Worm (Caenorhabditis elegans) whole organism, midembryonic: ENCODE measurements around the gene lips-3.

Experiments
- T22C8.4 ChIP-seq: fragments of 200-800 bp; sonication (Bioruptor generic); IDR thresholded peaks from 2 replicates; pipeline ENCODE4 v1.3.6; 2022; ENCODE audit warnings: missing genetic modification characterization, missing compliant biosample characterization
- cog-1 ChIP-seq: sonication (generic microtip); optimal IDR thresholded peaks from 2 replicates; lab custom pipeline; 2016; ENCODE audit warnings: missing genetic modification characterization, missing compliant biosample characterization
- flt-1 ChIP-seq: fragments of 200-800 bp; sonication (Bioruptor generic); IDR thresholded peaks from 2 replicates; pipeline ENCODE4 v1.3.6; 2022; ENCODE audit warnings: missing genetic modification characterization, missing compliant biosample characterization
- klf-2 ChIP-seq: fragments of 200-800 bp; sonication (Bioruptor generic); conservative IDR thresholded peaks from 2 replicates; pipeline ENCODE4 v1.3.6; 2022; ENCODE audit warnings: missing genetic modification reagents, missing genetic modification characterization, missing compliant biosample characterization
- med-1 ChIP-seq: sonication (generic microtip); optimal IDR thresholded peaks from 2 replicates; lab custom pipeline; 2017; ENCODE audit warnings: missing genetic modification characterization, mild to moderate bottlenecking, missing compliant biosample characterization, antibody characterized with exemption, missing genetic modification reagents; ENCODE audit not compliant: insufficient read depth
- ref-1 ChIP-seq: fragments of 200-800 bp; sonication (Bioruptor generic); conservative IDR thresholded peaks from 2 replicates; pipeline ENCODE4 v1.3.6; 2022; ENCODE audit warnings: missing genetic modification reagents, missing genetic modification characterization, missing compliant biosample characterization
- tab-1 ChIP-seq: fragments of 200-800 bp; sonication (Bioruptor generic); IDR thresholded peaks from 2 replicates; pipeline ENCODE4 v1.3.6; 2022; ENCODE audit warnings: missing genetic modification characterization, missing compliant biosample characterization
- ztf-23 ChIP-seq: fragments of 200-800 bp; sonication (Bioruptor generic); IDR thresholded peaks from 2 replicates; pipeline ENCODE4 v1.3.6; 2022; ENCODE audit warnings: missing genetic modification reagents, missing genetic modification characterization, missing compliant biosample characterization
- ztf-29 ChIP-seq: fragments of 200-800 bp; sonication (Bioruptor generic); IDR thresholded peaks from 2 replicates; pipeline ENCODE4 v1.3.6; 2022; ENCODE audit warnings: missing genetic modification reagents, missing genetic modification characterization, missing compliant biosample characterization

The lips-3 gene

DNA sequence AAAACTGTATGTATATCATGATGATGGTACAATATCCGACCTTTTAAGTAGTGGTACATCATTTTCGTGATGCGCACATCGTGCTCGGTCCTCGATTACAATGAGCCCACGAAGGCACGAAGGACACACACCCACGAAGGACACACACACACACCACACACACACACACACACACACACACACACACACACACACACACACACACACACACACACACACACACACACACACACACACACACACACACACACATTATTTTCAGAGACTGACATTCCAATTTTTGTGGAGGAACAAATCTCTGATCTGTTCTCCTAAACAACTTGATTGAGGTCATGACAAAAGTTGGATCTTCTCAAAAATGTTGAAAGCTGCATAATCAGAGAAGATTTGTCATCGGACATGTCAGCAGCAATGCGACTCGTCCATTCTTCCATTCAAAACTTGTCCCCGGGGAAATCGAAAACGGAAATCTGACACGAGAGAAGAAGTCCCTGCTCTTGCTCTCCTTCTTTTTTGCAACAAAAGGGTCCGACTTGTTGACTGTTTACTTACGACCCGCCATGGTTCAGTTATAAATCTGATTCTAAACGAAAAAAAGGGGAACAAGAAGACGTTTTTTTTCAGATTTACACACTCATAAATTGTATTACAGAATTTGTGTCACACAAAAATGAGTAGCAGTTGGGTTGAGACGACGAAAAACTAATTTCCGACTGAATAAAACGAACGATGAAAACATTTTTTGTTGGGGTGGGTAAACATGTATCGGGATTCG, 10.0 kb downstream of the lips-3 start:
- no peak for TF ChIP-seq cog-1 (tag; lab: Kevin White, UChicago)
- no peak for TF ChIP-seq ztf-29 (GFP tag; lab: Robert Waterston, UW)
- no peak for TF ChIP-seq ref-1
- no peak for TF ChIP-seq med-1 (GFP tag; lab: Kevin White, UChicago)
- TF ChIP-seq T22C8.4 (GFP tag; lab: Robert Waterston, UW) = no peak
- TF ChIP-seq klf-2 (GFP tag; lab: Robert Waterston, UW) = no peak
- no peak for TF ChIP-seq ztf-23 (GFP tag; lab: Robert Waterston, UW)
- no peak for TF ChIP-seq flt-1 (GFP tag; lab: Robert Waterston, UW)
- TF ChIP-seq tab-1 (GFP tag; lab: Robert Waterston, UW) = no peak

DNA sequence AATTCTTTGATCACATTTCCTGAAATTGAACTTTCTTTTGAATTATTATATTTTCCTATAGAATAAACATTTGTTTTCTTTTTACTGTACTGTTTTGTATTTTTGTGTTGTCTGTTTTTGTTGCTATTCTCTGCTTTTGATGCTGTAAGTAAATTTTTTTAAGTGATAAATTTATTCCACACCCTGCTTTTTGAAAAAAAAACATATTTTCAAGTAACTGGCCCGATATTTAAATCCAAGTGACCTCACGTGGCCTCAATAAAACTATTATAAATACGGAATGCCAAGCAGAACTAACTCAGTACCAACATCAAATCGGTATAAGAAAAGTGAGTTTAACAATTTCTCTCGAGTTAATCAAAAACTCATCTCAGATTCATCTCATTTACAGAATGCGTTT, 11.8 kb downstream of the lips-3 start, which contains the start of gene clec-151:
clec-151 (plus strand) TSS at position 301 of the 400 bp plus-strand sequence.
- no peak for TF ChIP-seq ref-1
- no peak for TF ChIP-seq ztf-23 (GFP tag; lab: Robert Waterston, UW)
- TF ChIP-seq klf-2 (GFP tag; lab: Robert Waterston, UW) = no peak
- TF ChIP-seq med-1 (GFP tag; lab: Kevin White, UChicago) = no peak
- TF ChIP-seq cog-1 (tag; lab: Kevin White, UChicago) = no peak

DNA sequence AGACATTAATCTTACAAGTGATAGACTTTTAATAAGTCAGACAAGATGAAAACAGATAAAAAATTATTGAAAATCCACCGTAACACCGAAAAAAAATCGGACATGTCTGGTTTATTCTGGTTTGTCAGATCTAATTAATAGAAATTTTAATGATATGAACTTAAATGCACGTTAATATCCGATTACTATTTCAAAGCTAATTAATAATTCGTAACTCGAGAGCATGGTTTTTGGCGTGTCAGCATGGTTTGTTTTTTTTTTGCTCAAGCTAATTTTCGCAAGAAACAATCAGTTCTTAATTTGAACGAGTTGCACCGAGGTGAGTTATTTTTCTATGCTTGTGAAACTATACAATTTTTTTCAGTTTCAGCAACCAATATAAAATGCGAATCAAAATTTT, 18.6 kb downstream of the lips-3 start, which contains the start of gene clec-153:
clec-153 (plus strand) TSS at position 301 of the 400 bp plus-strand sequence.
- no peak for TF ChIP-seq cog-1 (tag; lab: Kevin White, UChicago)
- no peak for TF ChIP-seq ztf-23 (GFP tag; lab: Robert Waterston, UW)
- no peak for TF ChIP-seq ref-1
- TF ChIP-seq med-1 (GFP tag; lab: Kevin White, UChicago) = no peak

DNA sequence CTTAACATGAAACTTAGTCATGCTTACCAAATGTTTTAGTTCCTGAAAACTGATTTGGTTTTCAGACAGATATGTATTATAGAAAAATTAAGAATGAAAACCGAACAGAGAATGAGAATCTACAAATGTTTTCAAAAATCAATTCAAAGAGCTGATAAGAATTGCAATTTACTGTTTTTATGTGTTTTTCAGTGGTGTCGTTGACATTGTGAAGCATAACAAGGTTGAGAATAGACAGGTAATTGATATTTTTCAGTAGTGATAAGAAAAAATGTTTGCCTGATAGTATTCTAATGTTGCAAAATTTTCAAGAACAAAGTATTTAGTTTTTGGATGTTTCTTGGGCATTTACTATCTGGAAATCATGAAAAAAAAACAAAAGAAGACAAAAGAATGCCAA, 26.9 kb downstream of the lips-3 start, which contains the start of gene pfas-1:
pfas-1 (minus strand) TSS at position 49 of the 400 bp plus-strand sequence.
- TF ChIP-seq T22C8.4 (GFP tag; lab: Robert Waterston, UW) = no peak
- TF ChIP-seq flt-1 (GFP tag; lab: Robert Waterston, UW) = no peak
- TF ChIP-seq ztf-23 (GFP tag; lab: Robert Waterston, UW) = no peak
- no peak for TF ChIP-seq klf-2 (GFP tag; lab: Robert Waterston, UW)
- no peak for TF ChIP-seq med-1 (GFP tag; lab: Kevin White, UChicago)

DNA sequence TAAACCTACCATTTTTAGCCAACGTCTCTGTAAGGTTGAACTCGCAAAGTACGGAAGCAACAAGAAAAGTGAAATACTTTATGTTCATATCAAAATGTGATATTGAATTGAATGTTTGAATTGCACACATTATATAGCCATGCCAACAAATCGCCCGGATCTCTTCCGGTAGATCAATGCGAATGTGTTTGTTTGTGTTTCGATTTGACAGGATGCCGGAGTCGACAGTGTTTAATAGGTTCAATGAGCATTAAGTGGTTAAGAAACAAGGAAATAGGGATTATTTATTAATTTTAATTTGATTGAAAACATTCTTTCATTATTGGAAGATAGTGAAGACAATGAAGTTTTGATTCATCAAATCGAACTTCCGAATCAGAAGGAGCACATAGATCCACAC, 29.9 kb downstream of the lips-3 start, which contains the start of gene pqn-29:
pqn-29 (minus strand) TSS at position 101 of the 400 bp plus-strand sequence.
- TF ChIP-seq cog-1 (tag; lab: Kevin White, UChicago) = no peak
- no peak for TF ChIP-seq ztf-29 (GFP tag; lab: Robert Waterston, UW)
- TF ChIP-seq med-1 (GFP tag; lab: Kevin White, UChicago) = no peak
- no peak for TF ChIP-seq klf-2 (GFP tag; lab: Robert Waterston, UW)

DNA sequence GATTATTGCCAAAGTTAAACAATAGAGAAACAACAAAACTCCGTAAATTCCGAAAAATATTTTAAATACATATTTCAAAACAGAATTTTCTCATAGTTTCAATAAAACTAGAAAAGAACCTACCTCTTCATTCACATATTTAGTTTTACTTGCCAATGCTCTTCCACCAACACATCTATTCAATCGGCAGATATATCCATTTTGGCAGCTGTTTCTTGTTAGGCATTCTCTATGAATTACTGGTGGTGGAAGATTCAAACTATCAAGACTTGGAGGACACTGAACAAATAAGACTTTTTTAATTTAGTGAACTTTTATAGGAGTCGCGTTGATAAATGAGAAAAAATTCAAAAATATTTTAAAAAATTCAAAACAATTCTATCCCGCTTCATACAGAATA, 31.0 kb downstream of the lips-3 start:
- no peak for TF ChIP-seq ref-1
- no peak for TF ChIP-seq tab-1 (GFP tag; lab: Robert Waterston, UW)
- TF ChIP-seq med-1 (GFP tag; lab: Kevin White, UChicago) = no peak
- no peak for TF ChIP-seq ztf-29 (GFP tag; lab: Robert Waterston, UW)
- TF ChIP-seq ztf-23 (GFP tag; lab: Robert Waterston, UW) = no peak

DNA sequence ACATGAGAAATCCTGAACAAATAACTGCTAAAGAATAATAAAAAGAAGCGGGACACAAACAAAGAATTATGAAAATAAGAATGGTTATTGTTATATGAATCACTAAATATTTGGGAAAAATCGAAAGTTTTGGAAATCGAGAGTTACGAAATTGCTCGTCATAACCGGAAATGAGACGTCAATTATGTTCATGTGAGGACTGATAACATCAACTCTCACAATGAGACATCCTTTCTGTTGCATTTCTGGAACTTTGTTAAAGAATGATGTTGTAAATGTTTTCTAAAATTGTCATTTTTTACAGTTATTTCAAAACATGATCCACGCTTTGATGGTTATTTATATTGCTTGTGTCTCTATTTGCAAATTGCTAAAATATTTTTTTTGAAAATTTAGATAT, 31.6 kb downstream of the lips-3 start, which contains the start of gene T23F11.6:
T23F11.6 (minus strand) TSS at position 45 of the 400 bp plus-strand sequence.
- TF ChIP-seq T22C8.4 (GFP tag; lab: Robert Waterston, UW) (no peak), tab-1 (GFP tag; lab: Robert Waterston, UW) (no peak), ztf-29 (GFP tag; lab: Robert Waterston, UW) (no peak), klf-2 (GFP tag; lab: Robert Waterston, UW) (no peak), ref-1 (no peak), cog-1 (tag; lab: Kevin White, UChicago) (no peak), ztf-23 (GFP tag; lab: Robert Waterston, UW) (no peak), flt-1 (GFP tag; lab: Robert Waterston, UW) (no peak), med-1 (GFP tag; lab: Kevin White, UChicago) (no peak)

DNA sequence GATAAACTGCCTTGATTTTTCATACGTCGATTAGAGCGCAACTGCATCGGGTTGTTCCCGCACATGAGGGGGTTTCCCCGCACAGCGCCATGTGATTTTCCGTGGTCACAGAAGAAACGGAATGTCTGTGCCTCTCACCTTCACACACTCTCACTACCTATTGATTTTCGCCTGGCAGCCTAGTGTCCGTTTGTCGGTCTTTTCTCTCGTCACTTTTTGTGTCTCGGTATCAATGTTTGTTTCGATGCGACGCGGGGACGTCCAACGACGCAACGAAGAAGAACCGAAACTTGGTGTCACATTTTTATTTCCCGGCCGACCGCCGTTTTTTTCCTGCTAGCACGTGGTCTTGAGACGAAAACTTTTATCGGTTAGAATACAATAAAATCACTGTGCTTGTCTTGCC, 33.0 kb downstream of the lips-3 start:
- TF ChIP-seq T22C8.4 (GFP tag; lab: Robert Waterston, UW) (peak; percentile 93), klf-2 (GFP tag; lab: Robert Waterston, UW) (no peak), flt-1 (GFP tag; lab: Robert Waterston, UW) (no peak), ref-1 (no peak), med-1 (GFP tag; lab: Kevin White, UChicago) (no peak), cog-1 (tag; lab: Kevin White, UChicago) (peak; percentile 83), tab-1 (GFP tag; lab: Robert Waterston, UW) (no peak), ztf-23 (GFP tag; lab: Robert Waterston, UW) (0 out of 2 replicates have a peak, but pooled peaks have one; percentile 26), ztf-29 (GFP tag; lab: Robert Waterston, UW) (no peak)

DNA sequence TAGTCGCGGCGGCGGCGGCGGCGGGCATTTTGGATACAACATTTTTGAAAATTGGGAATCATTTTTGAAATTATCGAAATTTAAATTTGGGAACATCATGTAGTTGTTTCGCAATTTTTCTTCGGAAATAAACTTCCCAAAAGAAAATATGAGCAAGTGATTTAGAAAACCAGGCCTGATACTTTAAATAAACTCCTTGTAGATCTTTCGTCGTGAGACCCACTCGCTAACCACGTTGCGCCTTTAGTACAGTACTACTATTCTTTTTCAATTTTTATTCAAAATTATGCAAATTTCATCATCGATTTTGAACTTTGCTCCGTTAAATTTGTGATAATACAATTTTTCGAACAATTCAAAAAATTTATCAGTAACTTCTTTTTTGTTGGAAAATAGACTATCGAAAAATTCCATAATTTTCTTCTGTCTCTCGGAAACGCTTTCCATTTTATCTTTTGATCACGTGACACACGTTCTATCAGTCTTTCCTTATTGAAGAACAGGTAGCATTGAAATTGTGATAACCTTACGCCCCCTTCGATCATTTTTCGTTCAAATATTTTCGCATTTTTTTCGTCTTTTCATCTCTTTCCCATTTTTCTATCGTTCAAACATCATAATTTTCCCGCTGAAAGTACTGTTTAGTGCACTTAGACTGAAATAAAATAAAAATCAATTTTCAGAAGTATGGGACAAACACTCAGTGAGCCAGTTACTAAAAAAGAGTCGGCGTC, 33.6 kb downstream of the lips-3 start, which contains the start of gene ppm-2:
ppm-2 (plus strand) TSS at position 684 of the 734 bp plus-strand sequence.
- TF ChIP-seq cog-1 (tag; lab: Kevin White, UChicago) (no peak), ref-1 (no peak), tab-1 (GFP tag; lab: Robert Waterston, UW) (no peak), klf-2 (GFP tag; lab: Robert Waterston, UW) (no peak), med-1 (GFP tag; lab: Kevin White, UChicago) (no peak), T22C8.4 (GFP tag; lab: Robert Waterston, UW) (no peak), flt-1 (GFP tag; lab: Robert Waterston, UW) (no peak), ztf-23 (GFP tag; lab: Robert Waterston, UW) (no peak), ztf-29 (GFP tag; lab: Robert Waterston, UW) (no peak)
